Worm (Caenorhabditis elegans): ENCODE measurements around the gene C07E3.4.

C07E3.4 gene

DNA sequence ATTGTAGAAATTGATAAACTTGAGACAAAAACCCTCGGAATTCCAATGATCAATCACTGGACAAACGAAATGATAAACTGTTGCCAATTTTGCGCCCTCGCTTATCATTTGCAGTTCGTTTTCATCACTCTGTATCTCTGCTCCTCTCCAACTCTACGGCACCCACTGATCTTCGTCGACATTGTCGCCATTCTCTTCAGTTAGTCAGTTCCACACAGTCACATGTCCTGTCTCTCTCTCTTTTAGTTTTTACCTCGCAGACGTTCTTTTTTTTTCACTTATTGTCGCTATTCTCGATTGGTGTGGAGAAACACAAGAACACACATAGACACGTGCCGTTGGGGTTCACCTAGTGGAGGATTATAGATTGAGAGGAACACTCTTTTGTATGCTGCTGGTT is 28.5 kb downstream of the C07E3.4 start:
- TF ChIP-seq ceh-9 (tag; optimal IDR thresholded peaks at IDR 0.05), result no peak
- no peak for TF ChIP-seq ceh-16 (tag; optimal IDR thresholded peaks at IDR 0.05)
- TF ChIP-seq egl-5 (tag; optimal IDR thresholded peaks at IDR 0.05), result no peak
- no peak for TF ChIP-seq mml-1 (tag; optimal IDR thresholded peaks at IDR 0.05)
- no peak for TF ChIP-seq lin-39 (tag; optimal IDR thresholded peaks at IDR 0.05)
- TF ChIP-seq R02D3.7 (tag; optimal IDR thresholded peaks at IDR 0.05), result no peak
- TF ChIP-seq nhr-28 (tag; optimal IDR thresholded peaks at IDR 0.05), result no peak
- no peak for TF ChIP-seq tbx-2 (tag; optimal IDR thresholded peaks at IDR 0.05)
- TF ChIP-seq elt-1 (tag; optimal IDR thresholded peaks at IDR 0.05), result no peak
- TF ChIP-seq ztf-4 (tag; optimal IDR thresholded peaks at IDR 0.05), result no peak
- no peak for TF ChIP-seq sea-2 (GFP tag; optimal IDR thresholded peaks at IDR 0.05)
- no peak for TF ChIP-seq nhr-12 (tag; optimal IDR thresholded peaks at IDR 0.05)
- peak; percentile 13 for TF ChIP-seq ama-1 (optimal IDR thresholded peaks at IDR 0.05)
- no peak for TF ChIP-seq nhr-11 (tag; optimal IDR thresholded peaks at IDR 0.05)
- no peak for TF ChIP-seq zag-1 (tag; optimal IDR thresholded peaks at IDR 0.05)
- TF ChIP-seq nhr-67 (tag; optimal IDR thresholded peaks at IDR 0.05), result no peak
- TF ChIP-seq snpc-4 (tag; optimal IDR thresholded peaks at IDR 0.05), result peak; percentile 15
- TF ChIP-seq lin-15B (tag; optimal IDR thresholded peaks at IDR 0.05), result no peak
- peak; percentile 16 for TF ChIP-seq egl-27 (tag; optimal IDR thresholded peaks at IDR 0.05)
- TF ChIP-seq mdl-1 (tag; optimal IDR thresholded peaks at IDR 0.05), result peak; percentile 72
- TF ChIP-seq pha-4 (tag; optimal IDR thresholded peaks at IDR 0.05), result peak; percentile 85
- no peak for TF ChIP-seq unc-39 (tag; optimal IDR thresholded peaks at IDR 0.05)
- TF ChIP-seq nhr-43 (tag; optimal IDR thresholded peaks at IDR 0.05; ENCODE audit: poor library complexity, severe bottlenecking), result peak; percentile 84
- peak; percentile 94 for TF ChIP-seq elt-2 (tag; optimal IDR thresholded peaks at IDR 0.05)
- no peak for TF ChIP-seq nhr-76 (tag; optimal IDR thresholded peaks at IDR 0.05)
- peak; percentile 83 for TF ChIP-seq pqm-1 (tag; optimal IDR thresholded peaks at IDR 0.05)
- no peak for TF ChIP-seq unc-62 (GFP tag; optimal IDR thresholded peaks at IDR 0.05)
- TF ChIP-seq nhr-25 (tag; optimal IDR thresholded peaks at IDR 0.05), result peak; percentile 86
- no peak for TF ChIP-seq nhr-237 (tag; optimal IDR thresholded peaks at IDR 0.05)
- peak; percentile 7 for TF ChIP-seq hmg-11 (tag; optimal IDR thresholded peaks at IDR 0.05)
- TF ChIP-seq ceh-28 (tag; optimal IDR thresholded peaks at IDR 0.05), result no peak
- TF ChIP-seq daf-12 (tag; optimal IDR thresholded peaks at IDR 0.05), result no peak
- TF ChIP-seq elt-3 (tag; optimal IDR thresholded peaks at IDR 0.05), result peak in 1 of 3 experiments; percentile 58
- no peak for TF ChIP-seq ceh-82 (tag; optimal IDR thresholded peaks at IDR 0.05)
- no peak for TF ChIP-seq fos-1 (tag; optimal IDR thresholded peaks at IDR 0.05)
- no peak for TF ChIP-seq aly-2 (tag; optimal IDR thresholded peaks at IDR 0.05)
- TF ChIP-seq eor-1 (tag; optimal IDR thresholded peaks at IDR 0.05), result no peak
- TF ChIP-seq nfya-1 (tag; optimal IDR thresholded peaks at IDR 0.05; ENCODE audit: insufficient read depth), result peak; percentile 74
- TF ChIP-seq jun-1 (tag; optimal IDR thresholded peaks at IDR 0.05), result peak; percentile 74
- no peak for TF ChIP-seq nhr-77 (tag; optimal IDR thresholded peaks at IDR 0.05)
- TF ChIP-seq lsy-12 (tag; optimal IDR thresholded peaks at IDR 0.05), result peak; percentile 28
- no peak for TF ChIP-seq fkh-2 (tag; optimal IDR thresholded peaks at IDR 0.05)
- TF ChIP-seq ZK546.5 (tag; optimal IDR thresholded peaks at IDR 0.05), result no peak
- TF ChIP-seq skn-1 (tag; optimal IDR thresholded peaks at IDR 0.05), result peak; percentile 46
- TF ChIP-seq ztf-11 (tag; optimal IDR thresholded peaks at IDR 0.05), result no peak
- no peak for TF ChIP-seq fkh-10 (GFP tag; optimal IDR thresholded peaks at IDR 0.05)
- TF ChIP-seq nhr-23 (tag; optimal IDR thresholded peaks at IDR 0.05), result peak; percentile 69

DNA sequence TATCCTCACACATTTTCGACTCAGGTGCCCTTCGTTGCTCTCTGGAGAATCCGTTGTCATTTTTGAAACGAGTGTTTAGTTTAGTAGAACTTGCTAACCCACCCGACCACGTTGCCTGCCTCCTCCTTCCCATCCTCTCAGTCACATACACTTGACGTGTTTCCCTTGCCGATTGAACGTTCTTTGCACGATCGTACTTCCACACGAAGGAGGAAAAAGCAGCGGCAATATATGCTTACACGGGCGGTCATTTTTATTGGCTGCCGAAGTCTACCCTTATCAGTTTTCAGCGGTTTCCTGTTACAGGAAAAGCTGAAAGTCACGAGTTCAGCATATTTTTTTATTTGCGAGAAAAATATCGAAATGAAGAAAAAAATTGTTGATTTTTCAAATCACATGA is 29.2 kb downstream of the C07E3.4 start:
- TF ChIP-seq skn-1 (tag; optimal IDR thresholded peaks at IDR 0.05), result no peak
- TF ChIP-seq mdl-1 (tag; optimal IDR thresholded peaks at IDR 0.05), result no peak
- peak; percentile 89 for TF ChIP-seq elt-2 (tag; optimal IDR thresholded peaks at IDR 0.05)
- TF ChIP-seq elt-1 (tag; optimal IDR thresholded peaks at IDR 0.05), result no peak
- peak; percentile 14 for TF ChIP-seq lin-15B (tag; optimal IDR thresholded peaks at IDR 0.05)
- no peak for TF ChIP-seq ztf-4 (tag; optimal IDR thresholded peaks at IDR 0.05)
- peak; percentile 75 for TF ChIP-seq jun-1 (tag; optimal IDR thresholded peaks at IDR 0.05)
- no peak for TF ChIP-seq sea-2 (GFP tag; optimal IDR thresholded peaks at IDR 0.05)
- peak; percentile 53 for TF ChIP-seq mml-1 (tag; optimal IDR thresholded peaks at IDR 0.05)
- TF ChIP-seq egl-27 (tag; optimal IDR thresholded peaks at IDR 0.05), result no peak
- no peak for TF ChIP-seq R02D3.7 (tag; optimal IDR thresholded peaks at IDR 0.05)
- no peak for TF ChIP-seq ceh-28 (tag; optimal IDR thresholded peaks at IDR 0.05)
- no peak for TF ChIP-seq daf-12 (tag; optimal IDR thresholded peaks at IDR 0.05)
- no peak for TF ChIP-seq eor-1 (tag; optimal IDR thresholded peaks at IDR 0.05)
- TF ChIP-seq nhr-25 (tag; optimal IDR thresholded peaks at IDR 0.05), result peak; percentile 56
- no peak for TF ChIP-seq tbx-2 (tag; optimal IDR thresholded peaks at IDR 0.05)
- no peak for TF ChIP-seq ceh-9 (tag; optimal IDR thresholded peaks at IDR 0.05)
- peak; percentile 4 for TF ChIP-seq nhr-76 (tag; optimal IDR thresholded peaks at IDR 0.05)
- peak; percentile 19 for TF ChIP-seq nhr-23 (tag; optimal IDR thresholded peaks at IDR 0.05)
- no peak for TF ChIP-seq egl-5 (tag; optimal IDR thresholded peaks at IDR 0.05)
- TF ChIP-seq nhr-67 (tag; optimal IDR thresholded peaks at IDR 0.05), result no peak
- TF ChIP-seq fos-1 (tag; optimal IDR thresholded peaks at IDR 0.05), result no peak
- TF ChIP-seq nhr-12 (tag; optimal IDR thresholded peaks at IDR 0.05), result no peak
- no peak for TF ChIP-seq unc-62 (GFP tag; optimal IDR thresholded peaks at IDR 0.05)
- no peak for TF ChIP-seq lsy-12 (tag; optimal IDR thresholded peaks at IDR 0.05)
- peak; percentile 75 for TF ChIP-seq ama-1 (optimal IDR thresholded peaks at IDR 0.05)
- TF ChIP-seq nhr-11 (tag; optimal IDR thresholded peaks at IDR 0.05), result no peak
- no peak for TF ChIP-seq nhr-28 (tag; optimal IDR thresholded peaks at IDR 0.05)
- no peak for TF ChIP-seq ZK546.5 (tag; optimal IDR thresholded peaks at IDR 0.05)
- TF ChIP-seq fkh-10 (GFP tag; optimal IDR thresholded peaks at IDR 0.05), result no peak
- no peak for TF ChIP-seq unc-39 (tag; optimal IDR thresholded peaks at IDR 0.05)
- TF ChIP-seq snpc-4 (tag; optimal IDR thresholded peaks at IDR 0.05), result no peak
- TF ChIP-seq nhr-43 (tag; optimal IDR thresholded peaks at IDR 0.05; ENCODE audit: poor library complexity, severe bottlenecking), result peak; percentile 60
- peak; percentile 97 for TF ChIP-seq pqm-1 (tag; optimal IDR thresholded peaks at IDR 0.05)
- TF ChIP-seq lin-39 (tag; optimal IDR thresholded peaks at IDR 0.05), result no peak
- TF ChIP-seq pha-4 (tag; optimal IDR thresholded peaks at IDR 0.05), result peak; percentile 69
- TF ChIP-seq nfya-1 (tag; optimal IDR thresholded peaks at IDR 0.05; ENCODE audit: insufficient read depth), result peak; percentile 62
